Worm (Caenorhabditis elegans): ENCODE measurements around the gene W02G9.4.

ce11 chrV:2671155-2671554, 4.5 kb downstream of the W02G9.4 start, which contains the start of gene kel-8:
- TF ChIP-seq hlh-15 (tag; optimal IDR thresholded peaks at IDR 0.05) (no peak), pqm-1 (tag; optimal IDR thresholded peaks at IDR 0.05) (no peak), nfya-1 (tag; optimal IDR thresholded peaks at IDR 0.05) (no peak), K09A11.1 (tag; optimal IDR thresholded peaks at IDR 0.05; ENCODE audit: insufficient read depth) (no peak), pag-3 (tag; optimal IDR thresholded peaks at IDR 0.05; ENCODE audit: borderline replicate concordance) (no peak), eyg-1 (tag; optimal IDR thresholded peaks at IDR 0.05) (no peak), ceh-22 (tag; optimal IDR thresholded peaks at IDR 0.05) (no peak), ama-1 (optimal IDR thresholded peaks at IDR 0.05) (no peak), ceh-6 (GFP tag; optimal IDR thresholded peaks at IDR 0.05) (no peak), pat-9 (tag; optimal IDR thresholded peaks at IDR 0.05) (no peak), rnt-1 (tag; optimal IDR thresholded peaks at IDR 0.05) (no peak), unc-3 (GFP tag; conservative IDR thresholded peaks at IDR 0.05) (no peak), unc-3 (tag; optimal IDR thresholded peaks at IDR 0.05) (no peak), tbx-2 (tag; optimal IDR thresholded peaks at IDR 0.05) (no peak), gmeb-2 (tag; optimal IDR thresholded peaks at IDR 0.05) (no peak)
